Worm (Caenorhabditis elegans) whole organism, L4 larva: ENCODE data around the gene M110.7.

Experiments used
- D1046.2 ChIP-seq: fragments of 200-800 bp; sonication (Bioruptor generic); IDR thresholded peaks from 2 replicates; pipeline ENCODE4 v1.3.6; 2022; ENCODE audit warnings: missing genetic modification characterization, missing compliant biosample characterization
- T20F7.1 ChIP-seq: fragments of 200-800 bp; sonication (Bioruptor generic); optimal IDR thresholded peaks from 2 replicates; lab custom pipeline; 2018; ENCODE audit warnings: mild to moderate bottlenecking, missing genetic modification characterization, missing compliant biosample characterization
- Y75B8A.6 ChIP-seq: fragments of 200-800 bp; sonication (Bioruptor generic); IDR thresholded peaks from 2 replicates; pipeline ENCODE4 v1.3.6; 2022; ENCODE audit warnings: missing genetic modification reagents, missing genetic modification characterization, missing compliant biosample characterization
- aha-1 ChIP-seq: fragments of 150-350 bp; peaks from one replicate; lab custom pipeline; 2014; ENCODE audit warnings: missing biosample characterization, missing genetic modification characterization
- ama-1 ChIP-seq: fragments of 150-350 bp; optimal IDR thresholded peaks from 2 replicates; lab custom pipeline; 2014; ENCODE audit warnings: inconsistent platforms, mixed read lengths
- attf-4 ChIP-seq: sonication (generic microtip); optimal IDR thresholded peaks from 3 replicates; lab custom pipeline; 2017; ENCODE audit warnings: missing biosample characterization, missing genetic modification characterization
- ceh-28 ChIP-seq: fragments of 150-350 bp; optimal IDR thresholded peaks from 2 replicates; lab custom pipeline; 2014; ENCODE audit warnings: missing biosample characterization, missing genetic modification reagents, missing genetic modification characterization
- cey-2 ChIP-seq: sonication (generic microtip); optimal IDR thresholded peaks from 3 replicates; lab custom pipeline; 2017; ENCODE audit warnings: missing genetic modification characterization, mild to moderate bottlenecking, missing compliant biosample characterization, antibody characterized with exemption, borderline replicate concordance; ENCODE audit not compliant: insufficient read depth
- ctbp-1 ChIP-seq: fragments of 200-800 bp; sonication (Bioruptor generic); IDR thresholded peaks from 2 replicates; pipeline ENCODE4 v1.3.6; 2022; ENCODE audit warnings: missing genetic modification reagents, missing genetic modification characterization, missing compliant biosample characterization
- daf-19 ChIP-seq: fragments of 200-800 bp; sonication (Bioruptor generic); conservative IDR thresholded peaks from 2 replicates; pipeline ENCODE4 v1.3.6; 2022; ENCODE audit warnings: missing genetic modification characterization, missing compliant biosample characterization
- daf-8 ChIP-seq: fragments of 200-800 bp; sonication (Bioruptor generic); IDR thresholded peaks from 2 replicates; pipeline ENCODE4 v1.3.6; 2022; ENCODE audit warnings: missing genetic modification characterization, missing compliant biosample characterization
- dmd-8 ChIP-seq: fragments of 200-800 bp; sonication (Bioruptor generic); IDR thresholded peaks from 2 replicates; pipeline ENCODE4 v1.3.6; 2022; ENCODE audit warnings: missing genetic modification characterization, missing compliant biosample characterization
- dve-1 ChIP-seq: sonication (generic microtip); optimal IDR thresholded peaks from 2 replicates; lab custom pipeline; 2017; ENCODE audit warnings: antibody characterized with exemption, mild to moderate bottlenecking, missing genetic modification characterization, missing compliant biosample characterization; ENCODE audit not compliant: insufficient read depth
- gei-8 ChIP-seq: fragments of 200-800 bp; sonication (Bioruptor generic); optimal IDR thresholded peaks from 2 replicates; lab custom pipeline; 2018; ENCODE audit warnings: mild to moderate bottlenecking, missing genetic modification characterization, missing compliant biosample characterization
- hlh-11 ChIP-seq: fragments of 200-800 bp; sonication (Bioruptor generic); optimal IDR thresholded peaks from 2 replicates; lab custom pipeline; 2018; ENCODE audit warnings: mild to moderate bottlenecking, missing genetic modification characterization, missing compliant biosample characterization
- hlh-30 ChIP-seq: sonication (generic microtip); optimal IDR thresholded peaks from 2 replicates; lab custom pipeline; 2017; ENCODE audit warnings: antibody characterized with exemption, mild to moderate bottlenecking, missing genetic modification characterization, missing compliant biosample characterization; ENCODE audit not compliant: insufficient read depth
- jun-1 ChIP-seq: fragments of 150-350 bp; optimal IDR thresholded peaks from 2 replicates; lab custom pipeline; 2014; ENCODE audit warnings: missing biosample characterization, missing genetic modification reagents, missing genetic modification characterization
- lin-13 ChIP-seq: fragments of 150-350 bp; optimal IDR thresholded peaks from 2 replicates; lab custom pipeline; 2014; ENCODE audit warnings: missing biosample characterization, missing genetic modification reagents, missing genetic modification characterization
- lin-38 ChIP-seq: fragments of 200-800 bp; sonication (Bioruptor generic); IDR thresholded peaks from 2 replicates; pipeline ENCODE4 v1.3.6; 2022; ENCODE audit warnings: missing genetic modification reagents, missing genetic modification characterization, missing compliant biosample characterization
- lsy-2 ChIP-seq, 2 experiments: fragments of 150-350 bp in 1 of 2; sonication (generic microtip) in 1 of 2; optimal IDR thresholded peaks; 2 replicates each; lab custom pipeline; 2014 to 2017; ENCODE audit warnings: missing biosample characterization in 2 of 2, missing genetic modification characterization in 2 of 2
- madf-9 ChIP-seq: fragments of 200-800 bp; sonication (Bioruptor generic); conservative IDR thresholded peaks from 2 replicates; pipeline ENCODE4 v1.3.6; 2022; ENCODE audit warnings: missing genetic modification reagents, missing genetic modification characterization, missing compliant biosample characterization
- mdl-1 ChIP-seq, 2 experiments: fragments of 150-350 bp in 1 of 2; sonication (generic microtip) in 1 of 2; optimal IDR thresholded peaks; 2 replicates each; lab custom pipeline; 2014 to 2017; ENCODE audit warnings: missing biosample characterization in 2 of 2, missing genetic modification characterization in 2 of 2
- mep-1 ChIP-seq: fragments of 150-350 bp; sonication (generic microtip); optimal IDR thresholded peaks from 3 replicates; lab custom pipeline; 2014; ENCODE audit warnings: missing biosample characterization, missing genetic modification characterization
- mxl-2 ChIP-seq: fragments of 200-800 bp; sonication (Bioruptor generic); conservative IDR thresholded peaks from 2 replicates; pipeline ENCODE4 v1.3.6; 2022; ENCODE audit warnings: missing genetic modification reagents, missing genetic modification characterization, missing compliant biosample characterization
- mxl-3 ChIP-seq: fragments of 200-800 bp; sonication (Bioruptor generic); optimal IDR thresholded peaks from 2 replicates; lab custom pipeline; 2018; ENCODE audit warnings: mild to moderate bottlenecking, missing genetic modification characterization, missing compliant biosample characterization
- nhr-25 ChIP-seq: sonication (generic microtip); optimal IDR thresholded peaks from 2 replicates; lab custom pipeline; 2017; ENCODE audit warnings: missing genetic modification characterization, mild to moderate bottlenecking, missing compliant biosample characterization, antibody characterized with exemption, moderate library complexity, borderline replicate concordance; ENCODE audit not compliant: insufficient read depth
- nhr-28 ChIP-seq: fragments of 150-350 bp; optimal IDR thresholded peaks from 2 replicates; lab custom pipeline; 2014; ENCODE audit warnings: missing biosample characterization, missing genetic modification characterization
- nhr-48 ChIP-seq: sonication (generic microtip); optimal IDR thresholded peaks from 2 replicates; lab custom pipeline; 2016; ENCODE audit warnings: mild to moderate bottlenecking, missing genetic modification characterization, missing compliant biosample characterization
- nhr-6 ChIP-seq: fragments of 150-350 bp; optimal IDR thresholded peaks from 2 replicates; lab custom pipeline; 2014; ENCODE audit warnings: missing biosample characterization, missing genetic modification characterization
- nhr-77 ChIP-seq: fragments of 150-350 bp; optimal IDR thresholded peaks from 2 replicates; lab custom pipeline; 2014; ENCODE audit warnings: missing biosample characterization, missing genetic modification characterization
- pha-4 ChIP-seq, 2 experiments: fragments of 150-350 bp in 1 of 2; fragments of 200-800 bp in 1 of 2; sonication (Bioruptor generic) in 1 of 2; IDR thresholded peaks in 1 of 2; optimal IDR thresholded peaks in 1 of 2; 2 replicates each; pipeline versions ENCODE4 v1.3.6 to Lab custom; 2014 to 2022; ENCODE audit warnings: missing genetic modification characterization in 2 of 2, missing genetic modification reagents in 2 of 2, missing biosample characterization in 1 of 2, missing compliant biosample characterization in 1 of 2
- spr-3 ChIP-seq: fragments of 200-800 bp; sonication (Bioruptor generic); optimal IDR thresholded peaks from 2 replicates; lab custom pipeline; 2018; ENCODE audit warnings: mild to moderate bottlenecking, missing genetic modification characterization, missing compliant biosample characterization
- tra-1 ChIP-seq: fragments of 200-800 bp; sonication (Bioruptor generic); IDR thresholded peaks from 2 replicates; pipeline ENCODE4 v1.3.6; 2022; ENCODE audit warnings: missing genetic modification reagents, missing genetic modification characterization, missing compliant biosample characterization
- unc-130 ChIP-seq: sonication (generic microtip); optimal IDR thresholded peaks from 2 replicates; lab custom pipeline; 2016; ENCODE audit warnings: missing genetic modification reagents, missing genetic modification characterization, missing compliant biosample characterization
- unc-39 ChIP-seq: sonication (generic microtip); optimal IDR thresholded peaks from 2 replicates; lab custom pipeline; 2017; ENCODE audit warnings: missing biosample characterization, missing genetic modification characterization
- unc-62 ChIP-seq, 3 experiments: fragments of 150-350 bp in 1 of 3; sonication (generic microtip); optimal IDR thresholded peaks in 2 of 3; peaks in 1 of 3; 1 replicate in 1 of 3; 2 replicates in 2 of 3; lab custom pipeline; 2014 to 2017; ENCODE audit warnings: missing biosample characterization in 3 of 3, missing genetic modification characterization in 3 of 3, missing genetic modification reagents in 3 of 3, missing genotype in 1 of 3
- zfp-2 ChIP-seq: sonication (generic microtip); optimal IDR thresholded peaks from 2 replicates; lab custom pipeline; 2016; ENCODE audit warnings: mild to moderate bottlenecking, missing genetic modification characterization, missing compliant biosample characterization
- zfp-3 ChIP-seq: fragments of 200-800 bp; sonication (Bioruptor generic); conservative IDR thresholded peaks from 2 replicates; pipeline ENCODE4 v1.3.6; 2022; ENCODE audit warnings: missing genetic modification reagents, missing genetic modification characterization, missing compliant biosample characterization
- zip-2 ChIP-seq: fragments of 150-350 bp; optimal IDR thresholded peaks from 2 replicates; lab custom pipeline; 2014; ENCODE audit warnings: missing biosample characterization, missing genetic modification characterization

M110.7 gene

DNA sequence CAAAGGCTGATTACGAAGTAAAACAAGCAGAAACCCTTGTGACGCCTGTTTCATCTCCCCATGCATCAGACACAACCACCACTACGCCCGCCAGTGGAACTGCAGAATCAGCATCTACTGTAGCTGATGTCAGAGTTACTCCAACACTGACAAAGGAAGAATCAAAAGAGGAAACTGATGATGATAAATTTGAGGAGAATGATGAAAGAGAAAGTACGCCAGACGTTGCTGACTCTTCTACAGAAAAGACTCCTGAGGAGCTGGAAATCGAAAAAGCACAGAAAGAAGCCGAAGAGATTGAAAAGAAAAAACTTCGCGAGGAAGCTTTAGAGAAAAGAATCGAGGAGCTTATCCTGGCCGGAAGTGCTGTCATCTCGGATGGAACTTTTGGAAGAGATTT lies 14.3 kb upstream of the M110.7 start:
- TF ChIP-seq tra-1 (GFP tag; lab: Robert Waterston, UW): no peak
- peak; percentile 93 for TF ChIP-seq aha-1 (tag; lab: Kevin White, UChicago)
- peak in 1 of 2 experiments; percentile 2 for TF ChIP-seq unc-62 (GFP tag; optimal IDR thresholded peaks at IDR 0.05 in 1 of 2; lab: Kevin White, UChicago)
- TF ChIP-seq unc-62 (tag; optimal IDR thresholded peaks at IDR 0.05; lab: Kevin White, UChicago): no peak

DNA sequence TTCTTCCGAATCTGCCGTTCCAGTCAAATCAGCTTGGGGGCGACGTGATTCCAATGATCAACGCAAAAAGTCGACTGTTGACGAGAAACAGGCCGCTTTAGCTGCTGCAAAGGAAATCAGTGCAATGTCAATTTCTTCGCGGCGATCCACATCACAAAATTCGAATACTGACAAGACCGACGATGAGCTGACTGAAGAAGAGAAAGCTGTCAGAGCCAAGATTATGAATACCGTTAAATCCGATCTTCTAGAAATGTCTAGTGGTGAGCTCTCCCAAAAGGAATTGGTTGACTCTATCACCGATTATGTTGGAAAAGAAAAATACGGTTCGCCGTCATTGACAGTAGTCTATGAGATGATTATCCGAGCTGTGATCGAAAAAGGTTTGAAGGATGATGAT lies 12.3 kb upstream of the M110.7 start:
- TF ChIP-seq zfp-2 (no peak), unc-62 (GFP tag; optimal IDR thresholded peaks at IDR 0.05 in 1 of 2; lab: Kevin White, UChicago) (peak in 1 of 2 experiments; percentile 96), unc-62 (tag; optimal IDR thresholded peaks at IDR 0.05; lab: Kevin White, UChicago) (no peak), unc-39 (tag; lab: Kevin White, UChicago) (no peak), attf-4 (tag; lab: Kevin White, UChicago) (no peak)

DNA sequence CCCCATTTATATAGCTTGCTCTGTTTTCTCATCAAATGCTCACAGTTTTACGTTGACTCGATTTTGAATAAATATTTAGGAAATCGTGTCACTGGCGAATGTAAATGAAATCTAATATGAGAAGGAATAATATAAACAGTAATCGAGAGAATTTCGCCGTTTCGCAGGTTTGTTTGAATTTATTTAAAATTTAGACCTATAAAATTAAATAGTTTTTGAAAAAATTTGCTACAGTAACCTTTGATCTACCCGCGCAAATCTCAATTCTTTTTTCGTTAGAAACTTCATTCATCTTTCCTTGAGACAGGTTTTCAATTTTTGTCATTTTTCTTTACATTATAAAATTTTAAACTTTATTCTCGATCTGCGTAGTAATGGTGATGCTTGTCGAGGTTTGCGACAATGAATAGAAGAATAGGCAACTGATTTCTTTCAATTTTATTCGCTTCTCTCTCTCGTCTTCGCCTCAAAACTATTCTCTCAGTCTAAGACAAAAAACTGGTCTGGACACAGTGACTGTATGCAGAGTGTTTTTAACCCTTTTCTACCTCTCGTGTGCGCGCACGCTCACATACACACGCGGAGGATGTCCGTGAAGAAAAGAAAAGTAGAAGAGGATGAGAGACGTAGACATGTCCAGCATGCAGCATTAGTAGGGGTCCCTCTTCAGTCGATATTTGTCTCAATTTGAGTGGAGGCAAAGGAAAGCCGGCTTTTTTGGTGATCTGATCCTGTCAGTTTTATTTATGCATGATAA lies 10.1 kb upstream of the M110.7 start, which contains the start of gene dab-1:
TSS of gene dab-1 (plus strand) at position 78 of the 757 bp plus-strand sequence.
- peak; percentile 53 for TF ChIP-seq hlh-11 (tag; lab: Kevin White, UChicago)
- no peak for TF ChIP-seq zip-2 (tag; lab: Kevin White, UChicago)
- no peak for TF ChIP-seq dmd-8 (GFP tag; lab: Robert Waterston, UW)
- TF ChIP-seq nhr-77: peak; percentile 41
- TF ChIP-seq hlh-30 (tag; lab: Kevin White, UChicago): peak; percentile 76
- TF ChIP-seq mep-1 (tag; lab: Kevin White, UChicago): peak; percentile 56
- no peak for TF ChIP-seq gei-8 (GFP tag; lab: Kevin White, UChicago)
- TF ChIP-seq nhr-25 (tag; lab: Kevin White, UChicago): peak; percentile 25
- no peak for TF ChIP-seq lin-13
- TF ChIP-seq madf-9: no peak
- peak; percentile 22 for TF ChIP-seq nhr-48 (tag; lab: Kevin White, UChicago)
- no peak for TF ChIP-seq ctbp-1 (GFP tag; lab: Robert Waterston, UW)
- peak; percentile 51 for TF ChIP-seq cey-2 (tag; lab: Kevin White, UChicago)
- TF ChIP-seq jun-1: no peak
- peak; percentile 24 for TF ChIP-seq unc-130 (GFP tag; lab: Kevin White, UChicago)
- TF ChIP-seq T20F7.1 (GFP tag; lab: Kevin White, UChicago): no peak
- TF ChIP-seq spr-3 (GFP tag; lab: Kevin White, UChicago): no peak
- peak; percentile 94 for TF ChIP-seq mxl-3 (GFP tag; lab: Kevin White, UChicago)
- TF ChIP-seq mdl-1 (tag; optimal IDR thresholded peaks at IDR 0.05; lab: Kevin White, UChicago): peak; percentile 90 to 97
- 0 out of 2 replicates have a peak, but pooled peaks have one; percentile 24 for TF ChIP-seq lin-38
- peak; percentile 85 for TF ChIP-seq nhr-28 (tag; lab: Kevin White, UChicago)
- TF ChIP-seq D1046.2 (GFP tag; lab: Robert Waterston, UW): no peak
- no peak for TF ChIP-seq Y75B8A.6 (GFP tag; lab: Robert Waterston, UW)
- TF ChIP-seq lsy-2 (tag; optimal IDR thresholded peaks at IDR 0.05; lab: Kevin White, UChicago): peak in 1 of 2 experiments; percentile 25
- peak in 1 of 2 experiments; percentile 75 for TF ChIP-seq unc-62 (GFP tag; optimal IDR thresholded peaks at IDR 0.05 in 1 of 2; lab: Kevin White, UChicago)
- no peak for TF ChIP-seq unc-62 (tag; optimal IDR thresholded peaks at IDR 0.05; lab: Kevin White, UChicago)
- TF ChIP-seq daf-8 (GFP tag; lab: Robert Waterston, UW): no peak
- peak; percentile 73 for TF ChIP-seq aha-1 (tag; lab: Kevin White, UChicago)
- TF ChIP-seq dve-1 (tag; lab: Kevin White, UChicago): peak; percentile 39

DNA sequence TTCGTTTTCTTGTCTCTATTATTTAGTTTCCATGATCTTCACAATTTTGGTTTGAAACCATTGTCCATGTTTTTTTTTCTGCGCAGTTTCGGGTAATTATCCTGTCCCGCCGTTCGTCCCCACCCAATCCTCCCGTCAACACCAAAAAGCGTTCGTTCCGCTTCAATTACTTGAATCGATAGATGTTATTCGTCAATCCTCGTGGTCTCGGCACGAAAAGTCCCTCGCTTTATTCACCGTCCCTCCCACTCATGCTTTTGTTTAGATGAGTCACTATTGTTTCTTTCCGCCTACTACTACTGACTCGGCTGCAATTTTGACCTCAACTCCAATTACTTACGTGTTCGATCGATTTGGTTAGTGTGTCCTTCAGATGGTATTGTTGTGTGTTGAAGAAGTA lies 9.2 kb upstream of the M110.7 start:
- TF ChIP-seq nhr-6 (tag; lab: Kevin White, UChicago): peak; percentile 29
- TF ChIP-seq ceh-28 (tag; lab: Kevin White, UChicago): peak; percentile 3
- TF ChIP-seq mxl-3 (GFP tag; lab: Kevin White, UChicago): peak; percentile 5
- TF ChIP-seq hlh-11 (tag; lab: Kevin White, UChicago): peak; percentile 11
- TF ChIP-seq D1046.2 (GFP tag; lab: Robert Waterston, UW): no peak
- no peak for TF ChIP-seq ama-1
- no peak for TF ChIP-seq Y75B8A.6 (GFP tag; lab: Robert Waterston, UW)
- no peak for TF ChIP-seq pha-4 (GFP tag; IDR thresholded peaks at IDR 0.05; lab: Robert Waterston, UW)
- TF ChIP-seq pha-4 (tag; optimal IDR thresholded peaks at IDR 0.05; lab: Kevin White, UChicago): peak; percentile 55
- TF ChIP-seq daf-19: no peak
- no peak for TF ChIP-seq zfp-3 (GFP tag; lab: Robert Waterston, UW)
- no peak for TF ChIP-seq mxl-2 (GFP tag; lab: Robert Waterston, UW)
